Worm (Caenorhabditis elegans): ENCODE data around the gene F57A8.7.

The F57A8.7 gene

ce11 chrV:10054872-10055271, 20.7 kb upstream of the F57A8.7 start, which contains the start of gene yif-1:
yif-1 (minus strand) TSS chrV:10054913.
- no peak for TF ChIP-seq ama-1 (optimal IDR thresholded peaks at IDR 0.05)
- TF ChIP-seq hmbx-1 (tag; optimal IDR thresholded peaks at IDR 0.05), result no peak
- TF ChIP-seq aly-1 (tag; optimal IDR thresholded peaks at IDR 0.05), result no peak
- no peak for TF ChIP-seq tbx-37 (GFP tag; conservative IDR thresholded peaks at IDR 0.05)

- TF ChIP-seq ceh-13 (GFP tag; optimal IDR thresholded peaks at IDR 0.05) (no peak), aly-1 (tag; optimal IDR thresholded peaks at IDR 0.05) (no peak), tbx-11 (GFP tag; IDR thresholded peaks at IDR 0.05) (no peak), ets-7 (tag; optimal IDR thresholded peaks at IDR 0.05) (no peak), scrt-1 (GFP tag; IDR thresholded peaks at IDR 0.05) (no peak), hnd-1 (tag; optimal IDR thresholded peaks at IDR 0.05) (no peak), tra-4 (tag; optimal IDR thresholded peaks at IDR 0.05) (no peak), F13C5.2 (tag; optimal IDR thresholded peaks at IDR 0.05) (no peak), B0310.2 (tag; optimal IDR thresholded peaks at IDR 0.05) (no peak), hmg-4 (GFP tag; optimal IDR thresholded peaks at IDR 0.05) (no peak), ama-1 (optimal IDR thresholded peaks at IDR 0.05) (no peak), flt-1 (GFP tag; IDR thresholded peaks at IDR 0.05) (no peak), pes-1 (GFP tag; IDR thresholded peaks at IDR 0.05) (no peak), tbx-37 (GFP tag; conservative IDR thresholded peaks at IDR 0.05) (no peak), ceh-36 (tag; optimal IDR thresholded peaks at IDR 0.05) (no peak)
Measured at ce11 chrV:10058748-10059147, 16.8 kb upstream of the F57A8.7 start.

ce11 chrV:10060039-10060438, 15.5 kb upstream of the F57A8.7 start:
- TF ChIP-seq hmbx-1 (tag; optimal IDR thresholded peaks at IDR 0.05) (no peak), ets-7 (tag; optimal IDR thresholded peaks at IDR 0.05) (no peak), tra-4 (tag; optimal IDR thresholded peaks at IDR 0.05) (no peak), pes-1 (GFP tag; IDR thresholded peaks at IDR 0.05) (no peak), B0310.2 (tag; optimal IDR thresholded peaks at IDR 0.05) (no peak), hmg-4 (GFP tag; optimal IDR thresholded peaks at IDR 0.05) (no peak), hnd-1 (tag; optimal IDR thresholded peaks at IDR 0.05) (no peak), ama-1 (optimal IDR thresholded peaks at IDR 0.05) (no peak), scrt-1 (GFP tag; IDR thresholded peaks at IDR 0.05) (no peak), ceh-36 (tag; optimal IDR thresholded peaks at IDR 0.05) (no peak), tbx-37 (GFP tag; conservative IDR thresholded peaks at IDR 0.05) (no peak)

ce11 chrV:10064221-10064620, 11.3 kb upstream of the F57A8.7 start, which contains the start of gene fipr-13:
fipr-13 (plus strand) TSS chrV:10064521.
- TF ChIP-seq aly-1 (tag; optimal IDR thresholded peaks at IDR 0.05) (no peak), pes-1 (GFP tag; IDR thresholded peaks at IDR 0.05) (no peak), sea-1 (GFP tag; conservative IDR thresholded peaks at IDR 0.05) (no peak), ceh-13 (GFP tag; optimal IDR thresholded peaks at IDR 0.05) (no peak), hmbx-1 (tag; optimal IDR thresholded peaks at IDR 0.05) (no peak), tbx-11 (GFP tag; IDR thresholded peaks at IDR 0.05) (no peak), ama-1 (optimal IDR thresholded peaks at IDR 0.05) (no peak), hnd-1 (tag; optimal IDR thresholded peaks at IDR 0.05) (no peak), tbx-37 (GFP tag; conservative IDR thresholded peaks at IDR 0.05) (no peak), B0310.2 (tag; optimal IDR thresholded peaks at IDR 0.05) (no peak), ceh-36 (tag; optimal IDR thresholded peaks at IDR 0.05) (no peak), ets-7 (tag; optimal IDR thresholded peaks at IDR 0.05) (no peak), tra-4 (tag; optimal IDR thresholded peaks at IDR 0.05) (no peak), scrt-1 (GFP tag; IDR thresholded peaks at IDR 0.05) (no peak), hmg-4 (GFP tag; optimal IDR thresholded peaks at IDR 0.05) (no peak), F13C5.2 (tag; optimal IDR thresholded peaks at IDR 0.05) (no peak), flt-1 (GFP tag; IDR thresholded peaks at IDR 0.05) (no peak)

ce11 chrV:10065679-10066078, 9.9 kb upstream of the F57A8.7 start:
- TF ChIP-seq F13C5.2 (tag; optimal IDR thresholded peaks at IDR 0.05) (no peak), hmbx-1 (tag; optimal IDR thresholded peaks at IDR 0.05) (no peak), flt-1 (GFP tag; IDR thresholded peaks at IDR 0.05) (no peak), B0310.2 (tag; optimal IDR thresholded peaks at IDR 0.05) (no peak)

- TF ChIP-seq tbx-37 (GFP tag; conservative IDR thresholded peaks at IDR 0.05) (no peak), tbx-11 (GFP tag; IDR thresholded peaks at IDR 0.05) (no peak), hmbx-1 (tag; optimal IDR thresholded peaks at IDR 0.05) (no peak), hnd-1 (tag; optimal IDR thresholded peaks at IDR 0.05) (no peak), sea-1 (GFP tag; conservative IDR thresholded peaks at IDR 0.05) (no peak), pes-1 (GFP tag; IDR thresholded peaks at IDR 0.05) (no peak), ceh-13 (GFP tag; optimal IDR thresholded peaks at IDR 0.05) (no peak), ets-7 (tag; optimal IDR thresholded peaks at IDR 0.05) (no peak), ceh-36 (tag; optimal IDR thresholded peaks at IDR 0.05) (no peak), F13C5.2 (tag; optimal IDR thresholded peaks at IDR 0.05) (no peak), flt-1 (GFP tag; IDR thresholded peaks at IDR 0.05) (no peak)
Measured at ce11 chrV:10066769-10067168, 8.8 kb upstream of the F57A8.7 start, which contains the start of gene npr-39. npr-39 (plus strand) TSS chrV:10067069.

ce11 chrV:10070541-10070940, 5.0 kb upstream of the F57A8.7 start, which contains the start of gene nhr-192:
nhr-192 (minus strand) TSS chrV:10070641.
- no peak for TF ChIP-seq tbx-11 (GFP tag; IDR thresholded peaks at IDR 0.05)
- no peak for TF ChIP-seq hmbx-1 (tag; optimal IDR thresholded peaks at IDR 0.05)
- TF ChIP-seq ets-7 (tag; optimal IDR thresholded peaks at IDR 0.05), result no peak
- no peak for TF ChIP-seq flt-1 (GFP tag; IDR thresholded peaks at IDR 0.05)
- TF ChIP-seq aly-1 (tag; optimal IDR thresholded peaks at IDR 0.05), result no peak
- no peak for TF ChIP-seq sea-1 (GFP tag; conservative IDR thresholded peaks at IDR 0.05)
- TF ChIP-seq B0310.2 (tag; optimal IDR thresholded peaks at IDR 0.05), result no peak
- TF ChIP-seq F13C5.2 (tag; optimal IDR thresholded peaks at IDR 0.05), result no peak
- no peak for TF ChIP-seq tra-4 (tag; optimal IDR thresholded peaks at IDR 0.05)
- no peak for TF ChIP-seq ama-1 (optimal IDR thresholded peaks at IDR 0.05)
- no peak for TF ChIP-seq tbx-37 (GFP tag; conservative IDR thresholded peaks at IDR 0.05)
- TF ChIP-seq ceh-13 (GFP tag; optimal IDR thresholded peaks at IDR 0.05), result no peak
- no peak for TF ChIP-seq pes-1 (GFP tag; IDR thresholded peaks at IDR 0.05)
- TF ChIP-seq ceh-36 (tag; optimal IDR thresholded peaks at IDR 0.05), result no peak
- TF ChIP-seq hmg-4 (GFP tag; optimal IDR thresholded peaks at IDR 0.05), result no peak
- no peak for TF ChIP-seq hnd-1 (tag; optimal IDR thresholded peaks at IDR 0.05)

- no peak for TF ChIP-seq hmbx-1 (tag; optimal IDR thresholded peaks at IDR 0.05)
- no peak for TF ChIP-seq tbx-11 (GFP tag; IDR thresholded peaks at IDR 0.05)
- TF ChIP-seq ceh-13 (GFP tag; optimal IDR thresholded peaks at IDR 0.05), result no peak
- no peak for TF ChIP-seq pes-1 (GFP tag; IDR thresholded peaks at IDR 0.05)
- no peak for TF ChIP-seq B0310.2 (tag; optimal IDR thresholded peaks at IDR 0.05)
- no peak for TF ChIP-seq tbx-37 (GFP tag; conservative IDR thresholded peaks at IDR 0.05)
- TF ChIP-seq scrt-1 (GFP tag; IDR thresholded peaks at IDR 0.05), result no peak
- no peak for TF ChIP-seq ama-1 (optimal IDR thresholded peaks at IDR 0.05)
- TF ChIP-seq F13C5.2 (tag; optimal IDR thresholded peaks at IDR 0.05), result no peak
Measured at ce11 chrV:10072721-10073120, 2.8 kb upstream of the F57A8.7 start.
